Fruit fly (Drosophila melanogaster) S2 (cell line): ENCODE measurements around the gene CG13312.

ENCODE experiments used
- CG8478 ChIP-seq: fragments of >200 bp; optimal IDR thresholded peaks from 2 replicates; lab custom pipeline; 2018
- CTCF ChIP-seq, 2 experiments: fragments of >200 bp; optimal IDR thresholded peaks; 2 replicates each; lab custom pipeline; 2018

- TF ChIP-seq CG8478 (lab: Kevin White, UChicago) (no peak), CTCF (optimal IDR thresholded peaks at IDR 0.05; lab: Kevin White, UChicago) (no peak)
Observed at dm6 chr3L:8808244-8808643, 1.2 kb upstream of the CG13312 start, which contains the start of gene CG13308.
